Worm (Caenorhabditis elegans) whole organism, mixed stage, embryonic: Measurements from ENCODE around the gene T23G5.2.

Experiments
- ces-1 ChIP-seq: fragments of 150-350 bp; optimal IDR thresholded peaks from 2 replicates; lab custom pipeline; 2014; ENCODE audit warnings: missing biosample characterization, missing genetic modification reagents, missing genetic modification characterization
- elt-1 ChIP-seq: sonication (generic microtip); optimal IDR thresholded peaks from 2 replicates; lab custom pipeline; 2017; ENCODE audit warnings: missing genetic modification characterization, mild to moderate bottlenecking, missing compliant biosample characterization, antibody characterized with exemption, moderate library complexity, borderline replicate concordance; ENCODE audit not compliant: insufficient read depth
- elt-3 ChIP-seq: fragments of 150-350 bp; optimal IDR thresholded peaks from 2 replicates; lab custom pipeline; 2014; ENCODE audit warnings: missing biosample characterization, missing genetic modification characterization
- hlh-1 ChIP-seq: fragments of 150-350 bp; optimal IDR thresholded peaks from 2 replicates; lab custom pipeline; 2014; ENCODE audit warnings: missing biosample characterization, missing genetic modification reagents, missing genetic modification characterization
- lin-32 ChIP-seq: fragments of 200-800 bp; sonication (Bioruptor generic); optimal IDR thresholded peaks from 2 replicates; lab custom pipeline; 2018; ENCODE audit warnings: mild to moderate bottlenecking, missing genetic modification characterization, missing compliant biosample characterization
- mls-2 ChIP-seq: sonication (generic microtip); optimal IDR thresholded peaks from 2 replicates; lab custom pipeline; 2016; ENCODE audit warnings: mild to moderate bottlenecking, missing genetic modification characterization, moderate library complexity, missing compliant biosample characterization
- nhr-12 ChIP-seq: fragments of 150-350 bp; optimal IDR thresholded peaks from 2 replicates; lab custom pipeline; 2014; ENCODE audit warnings: missing biosample characterization, missing genetic modification characterization
- nhr-28 ChIP-seq: fragments of 150-350 bp; optimal IDR thresholded peaks from 2 replicates; lab custom pipeline; 2014; ENCODE audit warnings: missing biosample characterization, missing genetic modification characterization
- pha-4 ChIP-seq: fragments of 150-350 bp; optimal IDR thresholded peaks from 2 replicates; lab custom pipeline; 2018; ENCODE audit warnings: missing biosample characterization, missing genetic modification reagents, missing genetic modification characterization
- unc-39 ChIP-seq: fragments of 150-350 bp; optimal IDR thresholded peaks from 2 replicates; lab custom pipeline; 2014; ENCODE audit warnings: missing biosample characterization, missing genetic modification characterization
- unc-62 ChIP-seq: fragments of 150-350 bp; optimal IDR thresholded peaks from 2 replicates; lab custom pipeline; 2014; ENCODE audit warnings: missing biosample characterization, missing genetic modification reagents, missing genetic modification characterization

ce11 chrIII:9228190-9228589, 7.9 kb downstream of the T23G5.2 start:
- TF ChIP-seq mls-2 = no peak
- TF ChIP-seq pha-4 (tag; lab: Kevin White, UChicago) = no peak
- TF ChIP-seq unc-62 = no peak
- no peak for TF ChIP-seq hlh-1 (tag; lab: Kevin White, UChicago)
- TF ChIP-seq elt-3 (tag; lab: Kevin White, UChicago) = no peak
- TF ChIP-seq elt-1 (tag; lab: Kevin White, UChicago) = no peak
- no peak for TF ChIP-seq lin-32 (GFP tag; lab: Kevin White, UChicago)
- TF ChIP-seq unc-39 (tag; lab: Kevin White, UChicago) = no peak
- TF ChIP-seq nhr-28 (tag; lab: Kevin White, UChicago) = no peak
- TF ChIP-seq nhr-12 (tag; lab: Kevin White, UChicago) = no peak
- no peak for TF ChIP-seq ces-1
